Worm (Caenorhabditis elegans) whole organism, L3 larva: ENCODE measurements around the gene ifas-3.

Experiments
- aly-2 ChIP-seq: fragments of 150-350 bp; optimal IDR thresholded peaks from 2 replicates; lab custom pipeline; 2014; ENCODE audit warnings: missing biosample characterization, missing genetic modification characterization
- ceh-82 ChIP-seq: fragments of 150-350 bp; optimal IDR thresholded peaks from 2 replicates; lab custom pipeline; 2014; ENCODE audit warnings: missing biosample characterization, missing genetic modification characterization
- egl-5 ChIP-seq: fragments of 150-350 bp; optimal IDR thresholded peaks from 2 replicates; lab custom pipeline; 2017; ENCODE audit warnings: missing biosample characterization, missing genetic modification reagents, missing genetic modification characterization, inconsistent platforms
- elt-3 ChIP-seq, 3 experiments: fragments of 150-350 bp in 1 of 3; sonication (generic microtip) in 2 of 3; optimal IDR thresholded peaks; 2 replicates in 2 of 3; 4 replicates in 1 of 3; lab custom pipeline; 2014 to 2017; ENCODE audit warnings: missing biosample characterization in 3 of 3, missing genetic modification characterization in 3 of 3
- hmg-11 ChIP-seq: sonication (generic microtip); optimal IDR thresholded peaks from 2 replicates; lab custom pipeline; 2016; ENCODE audit warnings: missing genetic modification characterization, missing compliant biosample characterization
- lsy-12 ChIP-seq: sonication (generic microtip); optimal IDR thresholded peaks from 2 replicates; lab custom pipeline; 2016; ENCODE audit warnings: mild to moderate bottlenecking, missing genetic modification characterization, missing compliant biosample characterization
- nhr-11 ChIP-seq: fragments of 150-350 bp; optimal IDR thresholded peaks from 2 replicates; lab custom pipeline; 2014; ENCODE audit warnings: missing biosample characterization, missing genetic modification characterization
- nhr-25 ChIP-seq: sonication (generic microtip); optimal IDR thresholded peaks from 2 replicates; lab custom pipeline; 2017; ENCODE audit warnings: missing biosample characterization, missing genetic modification characterization
- nhr-28 ChIP-seq: fragments of 150-350 bp; optimal IDR thresholded peaks from 2 replicates; lab custom pipeline; 2014; ENCODE audit warnings: missing biosample characterization, missing genetic modification characterization
- tbx-2 ChIP-seq: sonication (generic microtip); optimal IDR thresholded peaks from 2 replicates; lab custom pipeline; 2016; ENCODE audit warnings: mild to moderate bottlenecking, missing genetic modification characterization, missing compliant biosample characterization
- unc-62 ChIP-seq: fragments of 150-350 bp; sonication (generic microtip); optimal IDR thresholded peaks from 4 replicates; lab custom pipeline; 2014; ENCODE audit warnings: missing biosample characterization, missing genetic modification reagents, missing genetic modification characterization
- zag-1 ChIP-seq: fragments of 150-350 bp; optimal IDR thresholded peaks from 2 replicates; lab custom pipeline; 2014; ENCODE audit warnings: missing biosample characterization, missing genetic modification characterization

DNA sequence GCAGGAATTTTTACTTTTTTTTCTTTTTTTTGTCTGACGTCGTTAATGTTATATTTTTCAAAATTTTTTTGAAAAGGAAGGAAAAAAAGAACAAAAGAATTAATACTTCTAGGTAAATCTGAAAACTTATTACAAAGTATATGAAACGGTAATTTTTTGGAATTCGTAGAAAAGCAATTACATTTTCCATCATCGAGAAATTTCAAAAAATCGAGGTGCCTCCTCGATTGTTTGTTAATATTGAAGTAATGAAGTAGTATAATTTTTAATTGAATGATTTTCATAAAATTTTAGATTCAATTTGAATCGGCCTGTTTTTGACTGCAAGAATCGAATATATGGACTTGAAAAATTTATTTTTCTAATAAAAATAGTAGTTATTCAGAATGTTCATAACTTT is 40.7 kb upstream of the ifas-3 start:
- no peak for TF ChIP-seq unc-62
- TF ChIP-seq ceh-82 (tag; lab: Kevin White, UChicago) = no peak
- no peak for TF ChIP-seq elt-3 (tag; optimal IDR thresholded peaks at IDR 0.05; lab: Kevin White, UChicago)
- no peak for TF ChIP-seq aly-2 (tag; lab: Kevin White, UChicago)
- no peak for TF ChIP-seq egl-5 (tag; lab: Kevin White, UChicago)
- no peak for TF ChIP-seq tbx-2 (tag; lab: Kevin White, UChicago)
- no peak for TF ChIP-seq nhr-28 (tag; lab: Kevin White, UChicago)
- no peak for TF ChIP-seq lsy-12 (tag; lab: Kevin White, UChicago)
- TF ChIP-seq nhr-25 (tag; lab: Kevin White, UChicago) = no peak
- no peak for TF ChIP-seq hmg-11
- no peak for TF ChIP-seq zag-1 (tag; lab: Kevin White, UChicago)
- no peak for TF ChIP-seq nhr-11 (tag; lab: Kevin White, UChicago)
